Worm (Caenorhabditis elegans): ENCODE data around the gene B0310.3.
A peak's percentile ranks its signal among the peaks of the same experiment; 100 is the strongest.

- TF ChIP-seq lsy-2 (tag; optimal IDR thresholded peaks at IDR 0.05) (no peak), unc-62 (GFP tag; optimal IDR thresholded peaks at IDR 0.05) (no peak), ceh-82 (tag; optimal IDR thresholded peaks at IDR 0.05) (no peak), fos-1 (tag; optimal IDR thresholded peaks at IDR 0.05) (peak; percentile 85), nhr-11 (tag; optimal IDR thresholded peaks at IDR 0.05) (no peak), gmeb-1 (tag; optimal IDR thresholded peaks at IDR 0.05) (no peak), lin-13 (GFP tag; optimal IDR thresholded peaks at IDR 0.05) (no peak), snpc-4 (tag; optimal IDR thresholded peaks at IDR 0.05) (peak; percentile 1), dmd-4 (tag; optimal IDR thresholded peaks at IDR 0.05) (no peak)
Observed at ce11 chrX:551175-551729, 30.5 kb upstream of the B0310.3 start, which contains the start of gene F57C12.2.
